Worm (Caenorhabditis elegans) whole organism, late embryonic: ENCODE measurements around the gene srh-300.

Experiments used
- C08G9.2 ChIP-seq: sonication (generic microtip); optimal IDR thresholded peaks from 2 replicates; lab custom pipeline; 2016; ENCODE audit warnings: mild to moderate bottlenecking, missing genetic modification characterization, moderate library complexity, missing compliant biosample characterization
- F13H6.1 ChIP-seq: sonication (generic microtip); optimal IDR thresholded peaks from 2 replicates; lab custom pipeline; 2016; ENCODE audit warnings: missing genetic modification characterization, missing compliant biosample characterization
- K02D7.2 ChIP-seq: sonication (generic microtip); optimal IDR thresholded peaks from 2 replicates; lab custom pipeline; 2017; ENCODE audit warnings: mild to moderate bottlenecking, missing genetic modification characterization, missing compliant biosample characterization
- K09A11.1 ChIP-seq: sonication (generic microtip); optimal IDR thresholded peaks from 2 replicates; lab custom pipeline; 2017; ENCODE audit warnings: antibody characterized with exemption, mild to moderate bottlenecking, missing genetic modification characterization, missing compliant biosample characterization; ENCODE audit not compliant: insufficient read depth
- T23F11.4 ChIP-seq: fragments of 200-800 bp; sonication (Bioruptor generic); optimal IDR thresholded peaks from 2 replicates; lab custom pipeline; 2018; ENCODE audit warnings: mild to moderate bottlenecking, missing genetic modification characterization, missing compliant biosample characterization
- Y22D7AL.16 ChIP-seq: sonication (generic microtip); optimal IDR thresholded peaks from 2 replicates; lab custom pipeline; 2016; ENCODE audit warnings: missing genetic modification characterization, missing compliant biosample characterization
- ceh-14 ChIP-seq: sonication (generic microtip); optimal IDR thresholded peaks from 2 replicates; lab custom pipeline; 2016; ENCODE audit warnings: missing genotype, missing genetic modification characterization, missing compliant biosample characterization
- ceh-18 ChIP-seq: sonication (generic microtip); optimal IDR thresholded peaks from 2 replicates; lab custom pipeline; 2016; ENCODE audit warnings: missing genetic modification characterization, missing compliant biosample characterization
- ceh-22 ChIP-seq: sonication (generic microtip); optimal IDR thresholded peaks from 2 replicates; lab custom pipeline; 2017; ENCODE audit warnings: missing biosample characterization, missing genetic modification characterization
- ceh-24 ChIP-seq: sonication (generic microtip); optimal IDR thresholded peaks from 2 replicates; lab custom pipeline; 2016; ENCODE audit warnings: mild to moderate bottlenecking, missing genetic modification characterization, missing compliant biosample characterization
- ceh-30 ChIP-seq: fragments of 150-350 bp; optimal IDR thresholded peaks from 2 replicates; lab custom pipeline; 2014; ENCODE audit warnings: missing biosample characterization, missing genetic modification characterization
- ceh-31 ChIP-seq: sonication (generic microtip); optimal IDR thresholded peaks from 2 replicates; lab custom pipeline; 2016; ENCODE audit warnings: missing genetic modification characterization, missing compliant biosample characterization
- ceh-34 ChIP-seq: sonication (generic microtip); optimal IDR thresholded peaks from 2 replicates; lab custom pipeline; 2016; ENCODE audit warnings: mild to moderate bottlenecking, missing genetic modification characterization, missing compliant biosample characterization
- ceh-45 ChIP-seq: fragments of 200-800 bp; sonication (Bioruptor generic); IDR thresholded peaks from 2 replicates; pipeline ENCODE4 v1.3.6; 2022; ENCODE audit warnings: missing genetic modification reagents, missing genetic modification characterization, missing compliant biosample characterization
- ceh-9 ChIP-seq: sonication (generic microtip); optimal IDR thresholded peaks from 2 replicates; lab custom pipeline; 2016; ENCODE audit warnings: mild to moderate bottlenecking, missing genetic modification characterization, inconsistent platforms, missing compliant biosample characterization
- che-1 ChIP-seq: sonication (generic microtip); optimal IDR thresholded peaks from 2 replicates; lab custom pipeline; 2016; ENCODE audit warnings: mild to moderate bottlenecking, missing genetic modification characterization, missing compliant biosample characterization
- dve-1 ChIP-seq: sonication (generic microtip); optimal IDR thresholded peaks from 2 replicates; lab custom pipeline; 2017; ENCODE audit warnings: antibody characterized with exemption, mild to moderate bottlenecking, missing genetic modification characterization, missing compliant biosample characterization
- elt-2 ChIP-seq: sonication (generic microtip); optimal IDR thresholded peaks from 2 replicates; lab custom pipeline; 2016; ENCODE audit warnings: missing genetic modification reagents, missing genetic modification characterization, missing compliant biosample characterization
- elt-4 ChIP-seq: sonication (generic microtip); optimal IDR thresholded peaks from 2 replicates; lab custom pipeline; 2016; ENCODE audit warnings: missing genetic modification characterization, missing compliant biosample characterization
- ets-4 ChIP-seq: sonication (generic microtip); optimal IDR thresholded peaks from 2 replicates; lab custom pipeline; 2016; ENCODE audit warnings: missing genetic modification characterization, missing compliant biosample characterization
- eyg-1 ChIP-seq: sonication (generic microtip); optimal IDR thresholded peaks from 2 replicates; lab custom pipeline; 2016; ENCODE audit warnings: missing genotype, missing genetic modification characterization, missing compliant biosample characterization
- fax-1 ChIP-seq: sonication (generic microtip); optimal IDR thresholded peaks from 2 replicates; lab custom pipeline; 2016; ENCODE audit warnings: missing genotype, missing genetic modification characterization, missing compliant biosample characterization
- fkh-10 ChIP-seq: fragments of 150-350 bp; optimal IDR thresholded peaks from 2 replicates; lab custom pipeline; 2014; ENCODE audit warnings: missing biosample characterization, missing genetic modification reagents, missing genetic modification characterization
- fkh-6 ChIP-seq: sonication (generic microtip); optimal IDR thresholded peaks from 2 replicates; lab custom pipeline; 2016; ENCODE audit warnings: missing genetic modification characterization, missing compliant biosample characterization
- hlh-13 ChIP-seq: fragments of 200-800 bp; sonication (Bioruptor generic); optimal IDR thresholded peaks from 2 replicates; lab custom pipeline; 2018; ENCODE audit warnings: mild to moderate bottlenecking, missing genetic modification characterization, missing compliant biosample characterization
- hlh-15 ChIP-seq: sonication (generic microtip); optimal IDR thresholded peaks from 2 replicates; lab custom pipeline; 2016; ENCODE audit warnings: missing genetic modification characterization, missing compliant biosample characterization
- hlh-30 ChIP-seq: sonication (generic microtip); optimal IDR thresholded peaks from 2 replicates; lab custom pipeline; 2017; ENCODE audit warnings: antibody characterized with exemption, missing genetic modification characterization, missing compliant biosample characterization; ENCODE audit not compliant: insufficient read depth
- hlh-6 ChIP-seq: sonication (generic microtip); optimal IDR thresholded peaks from 2 replicates; lab custom pipeline; 2016; ENCODE audit warnings: missing genotype, missing genetic modification characterization, missing compliant biosample characterization
- hlh-8 ChIP-seq: sonication (generic microtip); optimal IDR thresholded peaks from 2 replicates; lab custom pipeline; 2016; ENCODE audit warnings: missing genotype, missing genetic modification characterization, missing compliant biosample characterization
- madf-2 ChIP-seq: sonication (generic microtip); optimal IDR thresholded peaks from 2 replicates; lab custom pipeline; 2017; ENCODE audit warnings: missing genetic modification characterization, missing compliant biosample characterization
- nhr-232 ChIP-seq: sonication (generic microtip); optimal IDR thresholded peaks from 2 replicates; lab custom pipeline; 2016; ENCODE audit warnings: missing genetic modification characterization, missing compliant biosample characterization
- odd-2 ChIP-seq: sonication (generic microtip); optimal IDR thresholded peaks from 2 replicates; lab custom pipeline; 2017; ENCODE audit warnings: antibody characterized with exemption, mild to moderate bottlenecking, missing genetic modification characterization, missing compliant biosample characterization
- pax-1 ChIP-seq: fragments of 150-350 bp; optimal IDR thresholded peaks from 2 replicates; lab custom pipeline; 2014; ENCODE audit warnings: missing biosample characterization, missing genetic modification characterization
- pha-4 ChIP-seq: fragments of 150-350 bp; optimal IDR thresholded peaks from 2 replicates; lab custom pipeline; 2018; ENCODE audit warnings: missing biosample characterization, missing genetic modification reagents, missing genetic modification characterization
- pros-1 ChIP-seq: fragments of 150-350 bp; optimal IDR thresholded peaks from 2 replicates; lab custom pipeline; 2014; ENCODE audit warnings: missing biosample characterization, missing genetic modification reagents, missing genetic modification characterization
- ref-2 ChIP-seq: sonication (generic microtip); optimal IDR thresholded peaks from 2 replicates; lab custom pipeline; 2016; ENCODE audit warnings: missing genetic modification characterization, missing compliant biosample characterization
- rnt-1 ChIP-seq: sonication (generic microtip); optimal IDR thresholded peaks from 2 replicates; lab custom pipeline; 2016; ENCODE audit warnings: missing genetic modification characterization, missing compliant biosample characterization
- sdc-2 ChIP-seq: sonication (generic microtip); optimal IDR thresholded peaks from 2 replicates; lab custom pipeline; 2016; ENCODE audit warnings: missing genotype, missing genetic modification characterization, missing compliant biosample characterization
- sox-2 ChIP-seq: fragments of 200-800 bp; sonication (Bioruptor generic); IDR thresholded peaks from 2 replicates; pipeline ENCODE4 v1.3.6; 2022; ENCODE audit warnings: missing genetic modification reagents, missing genetic modification characterization, missing compliant biosample characterization
- sox-4 ChIP-seq: sonication (generic microtip); optimal IDR thresholded peaks from 2 replicates; lab custom pipeline; 2017; ENCODE audit warnings: mild to moderate bottlenecking, missing genetic modification characterization, inconsistent platforms, missing compliant biosample characterization
- tbx-2 ChIP-seq: sonication (generic microtip); optimal IDR thresholded peaks from 2 replicates; lab custom pipeline; 2016; ENCODE audit warnings: missing genetic modification characterization, missing compliant biosample characterization
- ttx-3 ChIP-seq: sonication (generic microtip); optimal IDR thresholded peaks from 2 replicates; lab custom pipeline; 2016; ENCODE audit warnings: missing genetic modification reagents, missing genetic modification characterization, missing compliant biosample characterization
- unc-42 ChIP-seq: sonication (generic microtip); optimal IDR thresholded peaks from 2 replicates; lab custom pipeline; 2016; ENCODE audit warnings: missing genotype, missing genetic modification characterization, missing compliant biosample characterization
- unc-86 ChIP-seq: sonication (generic microtip); optimal IDR thresholded peaks from 2 replicates; lab custom pipeline; 2016; ENCODE audit warnings: missing genetic modification characterization, missing compliant biosample characterization
- ztf-16 ChIP-seq: sonication (generic microtip); optimal IDR thresholded peaks from 2 replicates; lab custom pipeline; 2017; ENCODE audit warnings: missing genetic modification characterization, missing compliant biosample characterization

The srh-300 gene

ce11 chrV:17798789-17799188 lies 23.1 kb upstream of the srh-300 start, which contains the start of gene srx-18:
TSS of gene srx-18 (minus strand) at chrV:17798889.
- no peak for TF ChIP-seq ceh-34

ce11 chrV:17800538-17800937 lies 21.4 kb upstream of the srh-300 start, which contains the start of gene srh-287:
TSS of gene srh-287 (plus strand) at chrV:17800838.
- TF ChIP-seq hlh-13 = no peak
- TF ChIP-seq fkh-6 (tag; lab: Kevin White, UChicago) = no peak
- TF ChIP-seq che-1 (tag; lab: Kevin White, UChicago) = no peak
- TF ChIP-seq hlh-15 (tag; lab: Kevin White, UChicago) = no peak
- TF ChIP-seq Y22D7AL.16 (tag; lab: Kevin White, UChicago) = no peak
- no peak for TF ChIP-seq madf-2 (tag; lab: Kevin White, UChicago)
- TF ChIP-seq hlh-6 = no peak
- TF ChIP-seq nhr-232 (tag; lab: Kevin White, UChicago) = no peak
- no peak for TF ChIP-seq F13H6.1
- no peak for TF ChIP-seq K09A11.1 (tag; lab: Kevin White, UChicago)
- no peak for TF ChIP-seq ceh-22 (tag; lab: Kevin White, UChicago)
- no peak for TF ChIP-seq T23F11.4 (GFP tag; lab: Kevin White, UChicago)
- no peak for TF ChIP-seq unc-42 (tag; lab: Kevin White, UChicago)
- no peak for TF ChIP-seq ref-2

ce11 chrV:17802519-17802918 lies 19.4 kb upstream of the srh-300 start, which contains the start of the genes Y94A7B.11 and srh-292:
TSS of gene Y94A7B.11 (minus strand) at chrV:17802619.
TSS of gene srh-292 (plus strand) at chrV:17802769.
- no peak for TF ChIP-seq fkh-10
- no peak for TF ChIP-seq T23F11.4 (GFP tag; lab: Kevin White, UChicago)
- TF ChIP-seq ceh-24 (tag; lab: Kevin White, UChicago) = no peak

ce11 chrV:17805323-17805722 lies 16.6 kb upstream of the srh-300 start, which contains the start of gene srh-291:
TSS of gene srh-291 (plus strand) at chrV:17805623.
- TF ChIP-seq elt-4 (tag; lab: Kevin White, UChicago) = no peak
- no peak for TF ChIP-seq hlh-30
- TF ChIP-seq sdc-2 (tag; lab: Kevin White, UChicago) = no peak
- no peak for TF ChIP-seq ceh-24 (tag; lab: Kevin White, UChicago)
- no peak for TF ChIP-seq F13H6.1
- no peak for TF ChIP-seq ceh-30 (tag; lab: Kevin White, UChicago)
- TF ChIP-seq ztf-16 (tag; lab: Kevin White, UChicago) = no peak
- no peak for TF ChIP-seq fax-1
- no peak for TF ChIP-seq pax-1 (tag; lab: Kevin White, UChicago)
- TF ChIP-seq unc-86 (tag; lab: Kevin White, UChicago) = no peak
- TF ChIP-seq madf-2 (tag; lab: Kevin White, UChicago) = no peak
- no peak for TF ChIP-seq ref-2
- no peak for TF ChIP-seq hlh-15 (tag; lab: Kevin White, UChicago)
- no peak for TF ChIP-seq rnt-1 (tag; lab: Kevin White, UChicago)
- TF ChIP-seq sox-2 (GFP tag; lab: Robert Waterston, UW) = no peak
- TF ChIP-seq C08G9.2 (tag; lab: Kevin White, UChicago) = no peak
- no peak for TF ChIP-seq ets-4 (tag; lab: Kevin White, UChicago)
- TF ChIP-seq nhr-232 (tag; lab: Kevin White, UChicago) = no peak
- no peak for TF ChIP-seq ceh-18

ce11 chrV:17810053-17810452 lies 11.9 kb upstream of the srh-300 start, which contains the start of gene srh-296:
TSS of gene srh-296 (plus strand) at chrV:17810353.
- TF ChIP-seq eyg-1 (tag; lab: Kevin White, UChicago) = no peak
- TF ChIP-seq fkh-10 = no peak
- no peak for TF ChIP-seq ttx-3 (tag; lab: Kevin White, UChicago)
- no peak for TF ChIP-seq tbx-2
- no peak for TF ChIP-seq unc-86 (tag; lab: Kevin White, UChicago)
- TF ChIP-seq dve-1 (tag; lab: Kevin White, UChicago) = no peak
- no peak for TF ChIP-seq hlh-8 (tag; lab: Kevin White, UChicago)
- no peak for TF ChIP-seq ceh-31
- no peak for TF ChIP-seq ceh-14 (tag; lab: Kevin White, UChicago)
- no peak for TF ChIP-seq K02D7.2
- TF ChIP-seq ztf-16 (tag; lab: Kevin White, UChicago) = no peak
- TF ChIP-seq odd-2 (tag; lab: Kevin White, UChicago) = no peak
- no peak for TF ChIP-seq hlh-15 (tag; lab: Kevin White, UChicago)
- TF ChIP-seq ceh-45 (GFP tag; lab: Robert Waterston, UW) = no peak
- no peak for TF ChIP-seq ceh-9 (tag; lab: Kevin White, UChicago)
- no peak for TF ChIP-seq elt-2 (tag; lab: Kevin White, UChicago)
- TF ChIP-seq sox-4 (tag; lab: Kevin White, UChicago) = no peak
- no peak for TF ChIP-seq pros-1
- no peak for TF ChIP-seq pha-4 (tag; lab: Kevin White, UChicago)
- no peak for TF ChIP-seq pax-1 (tag; lab: Kevin White, UChicago)
